Worm (Caenorhabditis elegans) whole organism, young adult: ENCODE data around the gene H20E11.2.

Source experiments
- B0336.3 ChIP-seq: fragments of 200-800 bp; sonication (Bioruptor generic); IDR thresholded peaks from 2 replicates; pipeline ENCODE4 v1.3.6; 2022; ENCODE audit warnings: missing genetic modification characterization, missing compliant biosample characterization
- C17E4.6 ChIP-seq: fragments of 200-800 bp; sonication (Bioruptor generic); IDR thresholded peaks from 2 replicates; pipeline ENCODE4 v1.3.6; 2022; ENCODE audit warnings: missing genetic modification reagents, missing genetic modification characterization, missing compliant biosample characterization
- F37B4.10 ChIP-seq: fragments of 200-800 bp; sonication (Bioruptor generic); IDR thresholded peaks from 2 replicates; pipeline ENCODE4 v1.3.6; 2022; ENCODE audit warnings: missing genetic modification characterization, missing compliant biosample characterization
- K12H6.12 ChIP-seq: fragments of 200-800 bp; sonication (Bioruptor generic); optimal IDR thresholded peaks from 2 replicates; lab custom pipeline; 2018; ENCODE audit warnings: mild to moderate bottlenecking, missing genetic modification characterization, missing compliant biosample characterization
- T07F8.4 ChIP-seq: sonication (generic microtip); optimal IDR thresholded peaks from 2 replicates; lab custom pipeline; 2016; ENCODE audit warnings: mild to moderate bottlenecking, missing genetic modification characterization, moderate library complexity, missing compliant biosample characterization
- Y53F4B.3 ChIP-seq: fragments of 200-800 bp; sonication (Bioruptor generic); IDR thresholded peaks from 2 replicates; pipeline ENCODE4 v1.3.6; 2022; ENCODE audit warnings: missing genetic modification reagents, missing genetic modification characterization, missing compliant biosample characterization
- Y53G8AR.9 ChIP-seq: fragments of 200-800 bp; sonication (Bioruptor generic); conservative IDR thresholded peaks from 2 replicates; pipeline ENCODE4 v1.3.6; 2022; ENCODE audit warnings: missing genetic modification reagents, missing genetic modification characterization, missing compliant biosample characterization
- Y95B8A.8 ChIP-seq: fragments of 200-800 bp; sonication (Bioruptor generic); IDR thresholded peaks from 2 replicates; pipeline ENCODE4 v1.3.6; 2022; ENCODE audit warnings: missing genetic modification reagents, missing genetic modification characterization, missing compliant biosample characterization
- ZK185.1 ChIP-seq: sonication (generic microtip); optimal IDR thresholded peaks from 2 replicates; lab custom pipeline; 2016; ENCODE audit warnings: mild to moderate bottlenecking, missing genetic modification characterization, missing compliant biosample characterization; ENCODE audit not compliant: poor library complexity, severe bottlenecking
- akir-1 ChIP-seq: fragments of 200-800 bp; sonication (Bioruptor generic); optimal IDR thresholded peaks from 2 replicates; lab custom pipeline; 2018; ENCODE audit warnings: mild to moderate bottlenecking, missing genetic modification characterization, moderate library complexity, missing compliant biosample characterization
- cebp-1 ChIP-seq, 2 experiments: fragments of 200-800 bp in 1 of 2; sonication (Bioruptor generic) in 1 of 2; sonication (generic microtip) in 1 of 2; IDR thresholded peaks in 1 of 2; optimal IDR thresholded peaks in 1 of 2; 2 replicates each; pipeline versions ENCODE4 v1.3.6 to Lab custom; 2017 to 2022; ENCODE audit warnings: missing compliant biosample characterization in 2 of 2, missing genetic modification characterization in 2 of 2, mild to moderate bottlenecking in 1 of 2, missing genetic modification reagents in 1 of 2, moderate library complexity in 1 of 2
- ceh-100 ChIP-seq: fragments of 200-800 bp; sonication (Bioruptor generic); IDR thresholded peaks from 2 replicates; pipeline ENCODE4 v1.3.6; 2022; ENCODE audit warnings: missing genetic modification reagents, missing genetic modification characterization, missing compliant biosample characterization
- ceh-40 ChIP-seq: fragments of 200-800 bp; sonication (Bioruptor generic); IDR thresholded peaks from 2 replicates; pipeline ENCODE4 v1.3.6; 2022; ENCODE audit warnings: missing genetic modification characterization, missing compliant biosample characterization
- die-1 ChIP-seq: sonication (generic microtip); optimal IDR thresholded peaks from 2 replicates; lab custom pipeline; 2016; ENCODE audit warnings: missing genotype, mild to moderate bottlenecking, missing genetic modification characterization, missing compliant biosample characterization
- dox-1 ChIP-seq: fragments of 200-800 bp; sonication (Bioruptor generic); IDR thresholded peaks from 2 replicates; pipeline ENCODE4 v1.3.6; 2022; ENCODE audit warnings: missing genetic modification reagents, missing genetic modification characterization, missing compliant biosample characterization
- egrh-3 ChIP-seq: fragments of 200-800 bp; sonication (Bioruptor generic); IDR thresholded peaks from 2 replicates; pipeline ENCODE4 v1.3.6; 2022; ENCODE audit warnings: missing genetic modification reagents, missing genetic modification characterization, missing compliant biosample characterization
- ekl-4 ChIP-seq: fragments of 200-800 bp; sonication (Bioruptor generic); IDR thresholded peaks from 2 replicates; pipeline ENCODE4 v1.3.6; 2022; ENCODE audit warnings: missing genetic modification reagents, missing genetic modification characterization, missing compliant biosample characterization
- hmg-1.2 ChIP-seq: fragments of 200-800 bp; sonication (Bioruptor generic); IDR thresholded peaks from 2 replicates; pipeline ENCODE4 v1.3.6; 2022; ENCODE audit warnings: missing genetic modification reagents, missing genetic modification characterization, missing compliant biosample characterization
- hmg-20 ChIP-seq: fragments of 200-800 bp; sonication (Bioruptor generic); IDR thresholded peaks from 2 replicates; pipeline ENCODE4 v1.3.6; 2022; ENCODE audit warnings: missing genetic modification reagents, missing genetic modification characterization, missing compliant biosample characterization
- hsf-1 ChIP-seq: fragments of 200-800 bp; sonication (Bioruptor generic); IDR thresholded peaks from 2 replicates; pipeline ENCODE4 v1.3.6; 2022; ENCODE audit warnings: missing genetic modification reagents, missing genetic modification characterization, missing compliant biosample characterization
- lin-26 ChIP-seq: fragments of 200-800 bp; sonication (Bioruptor generic); IDR thresholded peaks from 2 replicates; pipeline ENCODE4 v1.3.6; 2022; ENCODE audit warnings: missing genetic modification reagents, missing genetic modification characterization, missing compliant biosample characterization
- lin-40 ChIP-seq: sonication (generic microtip); optimal IDR thresholded peaks from 2 replicates; lab custom pipeline; 2016; ENCODE audit warnings: missing genetic modification characterization, mild to moderate bottlenecking, missing compliant biosample characterization, missing genotype, missing genetic modification reagents
- lsl-1 ChIP-seq: fragments of 200-800 bp; sonication (Bioruptor generic); optimal IDR thresholded peaks from 2 replicates; lab custom pipeline; 2018; ENCODE audit warnings: mild to moderate bottlenecking, missing genetic modification characterization, moderate library complexity, missing compliant biosample characterization
- madf-3 ChIP-seq: fragments of 200-800 bp; sonication (Bioruptor generic); IDR thresholded peaks from 2 replicates; pipeline ENCODE4 v1.3.6; 2022; ENCODE audit warnings: missing genetic modification reagents, missing genetic modification characterization, missing compliant biosample characterization
- mcd-1 ChIP-seq: fragments of 200-800 bp; sonication (Bioruptor generic); IDR thresholded peaks from 2 replicates; pipeline ENCODE4 v1.3.6; 2022; ENCODE audit warnings: missing genetic modification reagents, missing genetic modification characterization, missing compliant biosample characterization
- mel-28 ChIP-seq: sonication (generic microtip); optimal IDR thresholded peaks from 2 replicates; lab custom pipeline; 2016; ENCODE audit warnings: borderline replicate concordance, mild to moderate bottlenecking, missing genetic modification characterization, missing compliant biosample characterization
- nfya-2 ChIP-seq: fragments of 200-800 bp; sonication (Bioruptor generic); IDR thresholded peaks from 2 replicates; pipeline ENCODE4 v1.3.6; 2022; ENCODE audit warnings: missing genetic modification reagents, missing genetic modification characterization, missing compliant biosample characterization
- snpc-3.4 ChIP-seq: sonication (generic microtip); optimal IDR thresholded peaks from 2 replicates; lab custom pipeline; 2017; ENCODE audit warnings: missing genetic modification characterization, mild to moderate bottlenecking, missing compliant biosample characterization, antibody characterized with exemption, moderate library complexity, missing genotype, missing genetic modification reagents
- somi-1 ChIP-seq: fragments of 200-800 bp; sonication (Bioruptor generic); optimal IDR thresholded peaks from 2 replicates; lab custom pipeline; 2018; ENCODE audit warnings: mild to moderate bottlenecking, missing genetic modification characterization, missing compliant biosample characterization
- zim-3 ChIP-seq: sonication (generic microtip); optimal IDR thresholded peaks from 2 replicates; lab custom pipeline; 2017; ENCODE audit warnings: mild to moderate bottlenecking, missing genetic modification characterization, moderate library complexity, missing compliant biosample characterization
- ztf-28 ChIP-seq: fragments of 200-800 bp; sonication (Bioruptor generic); IDR thresholded peaks from 2 replicates; pipeline ENCODE4 v1.3.6; 2022; ENCODE audit warnings: missing genetic modification reagents, missing genetic modification characterization, missing compliant biosample characterization
- ztf-6 ChIP-seq: fragments of 200-800 bp; sonication (Bioruptor generic); IDR thresholded peaks from 2 replicates; pipeline ENCODE4 v1.3.6; 2022; ENCODE audit warnings: missing genetic modification reagents, missing genetic modification characterization, missing compliant biosample characterization

H20E11.2 gene

DNA sequence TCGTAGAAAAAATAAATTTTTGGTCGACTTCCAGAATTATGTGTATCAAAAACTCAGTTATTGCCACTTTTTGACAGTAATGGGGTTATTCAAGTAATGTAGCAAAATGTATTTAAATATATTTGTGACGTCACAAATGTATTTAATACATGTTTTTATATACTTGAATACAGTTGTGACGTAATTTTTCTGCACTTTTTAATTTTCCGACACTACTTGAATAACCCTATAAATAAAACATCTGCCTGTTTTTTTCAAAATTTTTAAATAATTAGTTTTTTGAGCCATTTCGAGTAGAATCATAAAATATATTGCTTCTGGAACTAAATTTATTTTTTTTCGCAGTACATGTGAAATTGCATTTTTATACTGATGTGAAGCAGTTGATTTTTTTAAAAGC is 24.3 kb upstream of the H20E11.2 start:
- TF ChIP-seq zim-3 (tag; lab: Kevin White, UChicago) (no peak), hsf-1 (GFP tag; lab: Robert Waterston, UW) (no peak), T07F8.4 (tag; lab: Kevin White, UChicago) (no peak), dox-1 (GFP tag; lab: Robert Waterston, UW) (no peak), lin-40 (tag; lab: Kevin White, UChicago) (no peak), lsl-1 (GFP tag; lab: Kevin White, UChicago) (no peak), hmg-20 (no peak), mcd-1 (GFP tag; lab: Robert Waterston, UW) (no peak), ceh-100 (GFP tag; lab: Robert Waterston, UW) (no peak), cebp-1 (GFP tag; IDR thresholded peaks at IDR 0.05; lab: Robert Waterston, UW) (no peak), cebp-1 (tag; optimal IDR thresholded peaks at IDR 0.05; lab: Kevin White, UChicago) (no peak), F37B4.10 (no peak), ztf-28 (GFP tag; lab: Robert Waterston, UW) (no peak), mel-28 (no peak), Y95B8A.8 (GFP tag; lab: Robert Waterston, UW) (no peak), C17E4.6 (GFP tag; lab: Robert Waterston, UW) (no peak), lin-26 (no peak), snpc-3.4 (tag; lab: Kevin White, UChicago) (no peak), B0336.3 (GFP tag; lab: Robert Waterston, UW) (no peak), nfya-2 (GFP tag; lab: Robert Waterston, UW) (no peak), ekl-4 (GFP tag; lab: Robert Waterston, UW) (no peak)

DNA sequence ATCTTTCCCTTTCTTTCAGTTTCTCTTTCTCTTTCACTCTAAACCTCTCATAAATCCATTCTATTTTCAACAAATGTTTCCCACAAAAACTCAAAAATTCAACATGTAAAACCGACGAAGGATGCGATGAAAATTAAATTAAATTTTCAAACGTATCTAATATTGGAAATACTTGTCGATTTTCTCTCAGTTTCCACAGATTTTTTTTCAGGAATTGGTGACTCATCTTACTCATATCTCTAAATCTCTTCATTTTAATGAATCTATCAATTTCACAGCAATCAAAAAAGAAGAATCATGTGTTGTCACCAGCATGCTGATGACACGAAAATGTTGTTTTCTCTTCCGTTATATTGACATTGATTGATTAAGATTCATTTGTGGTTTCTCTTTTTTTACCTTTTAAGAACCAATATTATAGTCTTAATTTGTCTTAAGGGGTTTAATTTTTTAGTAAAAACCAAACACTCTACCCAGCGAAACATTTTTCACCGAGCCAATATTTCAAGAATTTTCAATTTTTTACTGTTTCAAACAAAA is 23.7 kb upstream of the H20E11.2 start:
- TF ChIP-seq egrh-3 (GFP tag; lab: Robert Waterston, UW) (no peak), die-1 (no peak)
- TF ChIP-seq, all 124 proteins: peak for 0

DNA sequence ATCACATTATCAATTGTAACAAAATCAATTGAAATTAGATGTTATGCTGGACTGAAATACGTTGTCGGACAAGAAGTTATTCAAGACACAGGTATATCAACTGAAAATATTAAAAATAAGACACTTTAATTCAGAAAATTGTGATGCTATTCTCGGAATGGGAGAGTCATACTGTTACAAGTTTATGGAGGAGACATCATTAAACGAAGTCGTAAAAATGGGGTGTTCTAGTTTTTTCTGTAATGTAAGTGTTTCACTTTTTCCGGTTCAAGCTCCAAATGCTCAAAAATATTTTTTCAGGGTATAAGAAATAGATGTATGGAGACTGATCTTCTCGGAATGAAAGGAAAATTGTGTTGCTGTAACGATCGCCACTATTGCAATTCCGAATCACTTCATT is 22.8 kb upstream of the H20E11.2 start, which contains the start of gene C17H12.37:
Gene C17H12.37 (plus strand): TSS at position 301 of the 400 bp plus-strand sequence.
- TF ChIP-seq madf-3 (GFP tag; lab: Robert Waterston, UW) (no peak), nfya-2 (GFP tag; lab: Robert Waterston, UW) (no peak), Y53G8AR.9 (GFP tag; lab: Robert Waterston, UW) (no peak)

DNA sequence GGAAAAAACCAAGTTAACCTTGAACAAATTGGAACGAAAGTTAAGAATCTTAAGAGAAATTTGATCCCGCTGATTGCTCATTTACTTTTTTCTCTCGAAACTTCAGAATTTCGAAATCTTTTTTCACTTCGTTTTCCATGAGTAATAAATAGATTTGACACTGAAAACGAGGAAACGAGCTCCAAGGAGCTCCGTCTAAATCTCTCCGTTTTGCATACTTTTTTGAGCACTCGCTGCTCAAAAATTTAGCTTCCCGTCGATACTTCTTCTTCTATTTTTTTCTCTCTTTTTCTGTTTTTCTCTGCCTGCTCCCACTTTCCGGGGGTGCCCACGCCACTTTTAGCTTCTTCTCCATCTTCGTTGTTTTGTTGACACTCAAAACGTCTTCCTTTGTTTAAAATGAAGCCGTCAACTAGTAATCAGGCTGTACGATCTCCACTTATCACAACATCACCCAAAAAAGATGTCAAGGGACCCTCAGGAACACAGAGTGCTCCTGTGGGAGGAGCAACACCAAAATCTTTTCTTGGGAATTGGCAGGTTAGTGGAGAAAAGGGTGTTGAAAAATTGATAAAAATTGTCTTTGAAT is 21.0 kb upstream of the H20E11.2 start, which contains the start of gene C17H12.10:
Gene C17H12.10 (plus strand): TSS at position 325 of the 589 bp plus-strand sequence.
- TF ChIP-seq somi-1 (GFP tag; lab: Kevin White, UChicago) (no peak), Y53F4B.3 (GFP tag; lab: Robert Waterston, UW) (no peak), hmg-1.2 (GFP tag; lab: Robert Waterston, UW) (no peak; the same call in 1 of the 2 replicates), akir-1 (GFP tag; lab: Kevin White, UChicago) (no peak), ZK185.1 (tag; lab: Kevin White, UChicago) (no peak), cebp-1 (GFP tag; IDR thresholded peaks at IDR 0.05; lab: Robert Waterston, UW) (no peak), cebp-1 (tag; optimal IDR thresholded peaks at IDR 0.05; lab: Kevin White, UChicago) (peak; percentile 54), K12H6.12 (tag; lab: Kevin White, UChicago) (peak; percentile 31), ceh-40 (GFP tag; lab: Robert Waterston, UW) (no peak), ztf-6 (GFP tag; lab: Robert Waterston, UW) (no peak)
